Worm (Caenorhabditis elegans) whole organism, young adult: ENCODE results near the gene icl-1.
A peak's percentile ranks its signal among the peaks of the same experiment; 100 is the strongest.

Experiments used
- B0019.2 ChIP-seq: fragments of 200-800 bp; sonication (Bioruptor generic); conservative IDR thresholded peaks from 2 replicates; pipeline ENCODE4 v1.3.6; 2022; ENCODE audit warnings: missing genetic modification reagents, missing genetic modification characterization, missing compliant biosample characterization
- B0261.1 ChIP-seq: sonication (generic microtip); optimal IDR thresholded peaks from 2 replicates; lab custom pipeline; 2016; ENCODE audit warnings: mild to moderate bottlenecking, missing genetic modification characterization, moderate library complexity, missing compliant biosample characterization
- C06A6.2 ChIP-seq: fragments of 200-800 bp; sonication (Bioruptor generic); conservative IDR thresholded peaks from 2 replicates; pipeline ENCODE4 v1.3.6; 2022; ENCODE audit warnings: missing genetic modification characterization, missing compliant biosample characterization
- C17E4.6 ChIP-seq: fragments of 200-800 bp; sonication (Bioruptor generic); IDR thresholded peaks from 2 replicates; pipeline ENCODE4 v1.3.6; 2022; ENCODE audit warnings: missing genetic modification reagents, missing genetic modification characterization, missing compliant biosample characterization
- F10E7.11 ChIP-seq: sonication (generic microtip); optimal IDR thresholded peaks from 2 replicates; lab custom pipeline; 2017; ENCODE audit warnings: mild to moderate bottlenecking, missing genetic modification characterization, moderate library complexity, missing compliant biosample characterization
- F52B5.7 ChIP-seq: sonication (generic microtip); optimal IDR thresholded peaks from 2 replicates; lab custom pipeline; 2016; ENCODE audit warnings: mild to moderate bottlenecking, missing genetic modification characterization, missing compliant biosample characterization
- T26A5.8 ChIP-seq: sonication (generic microtip); optimal IDR thresholded peaks from 2 replicates; lab custom pipeline; 2016; ENCODE audit warnings: missing genetic modification characterization, missing compliant biosample characterization
- Y53F4B.3 ChIP-seq: fragments of 200-800 bp; sonication (Bioruptor generic); IDR thresholded peaks from 2 replicates; pipeline ENCODE4 v1.3.6; 2022; ENCODE audit warnings: missing genetic modification reagents, missing genetic modification characterization, missing compliant biosample characterization
- Y67H2A.10 ChIP-seq: fragments of 200-800 bp; sonication (Bioruptor generic); conservative IDR thresholded peaks from 2 replicates; pipeline ENCODE4 v1.3.6; 2022; ENCODE audit warnings: missing genetic modification reagents, missing genetic modification characterization, missing compliant biosample characterization
- Y79H2A.3 ChIP-seq: fragments of 200-800 bp; sonication (Bioruptor generic); conservative IDR thresholded peaks from 2 replicates; pipeline ENCODE4 v1.3.6; 2022; ENCODE audit warnings: missing genetic modification reagents, missing genetic modification characterization, missing compliant biosample characterization
- Y95B8A.8 ChIP-seq: fragments of 200-800 bp; sonication (Bioruptor generic); IDR thresholded peaks from 2 replicates; pipeline ENCODE4 v1.3.6; 2022; ENCODE audit warnings: missing genetic modification reagents, missing genetic modification characterization, missing compliant biosample characterization
- ZK185.1 ChIP-seq: sonication (generic microtip); optimal IDR thresholded peaks from 2 replicates; lab custom pipeline; 2016; ENCODE audit warnings: mild to moderate bottlenecking, missing genetic modification characterization, missing compliant biosample characterization; ENCODE audit not compliant: poor library complexity, severe bottlenecking
- akir-1 ChIP-seq: fragments of 200-800 bp; sonication (Bioruptor generic); optimal IDR thresholded peaks from 2 replicates; lab custom pipeline; 2018; ENCODE audit warnings: mild to moderate bottlenecking, missing genetic modification characterization, moderate library complexity, missing compliant biosample characterization
- aptf-2 ChIP-seq: fragments of 200-800 bp; sonication (Bioruptor generic); conservative IDR thresholded peaks from 2 replicates; pipeline ENCODE4 v1.3.6; 2022; ENCODE audit warnings: missing genetic modification reagents, missing genetic modification characterization, missing compliant biosample characterization
- bed-1 ChIP-seq: fragments of 200-800 bp; sonication (Bioruptor generic); IDR thresholded peaks from 2 replicates; pipeline ENCODE4 v1.3.6; 2022; ENCODE audit warnings: missing genetic modification reagents, missing genetic modification characterization, missing compliant biosample characterization
- bed-2 ChIP-seq: fragments of 200-800 bp; sonication (Bioruptor generic); IDR thresholded peaks from 2 replicates; pipeline ENCODE4 v1.3.6; 2022; ENCODE audit warnings: missing genetic modification reagents, missing genetic modification characterization, missing compliant biosample characterization
- ccch-3 ChIP-seq: fragments of 200-800 bp; sonication (Bioruptor generic); optimal IDR thresholded peaks from 2 replicates; lab custom pipeline; 2018; ENCODE audit warnings: mild to moderate bottlenecking, missing genetic modification characterization, missing compliant biosample characterization
- cebp-1 ChIP-seq, 2 experiments: fragments of 200-800 bp in 1 of 2; sonication (Bioruptor generic) in 1 of 2; sonication (generic microtip) in 1 of 2; IDR thresholded peaks in 1 of 2; optimal IDR thresholded peaks in 1 of 2; 2 replicates each; pipeline versions ENCODE4 v1.3.6 to Lab custom; 2017 to 2022; ENCODE audit warnings: missing compliant biosample characterization in 2 of 2, missing genetic modification characterization in 2 of 2, mild to moderate bottlenecking in 1 of 2, missing genetic modification reagents in 1 of 2, moderate library complexity in 1 of 2
- ceh-100 ChIP-seq: fragments of 200-800 bp; sonication (Bioruptor generic); IDR thresholded peaks from 2 replicates; pipeline ENCODE4 v1.3.6; 2022; ENCODE audit warnings: missing genetic modification reagents, missing genetic modification characterization, missing compliant biosample characterization
- ceh-40 ChIP-seq: fragments of 200-800 bp; sonication (Bioruptor generic); IDR thresholded peaks from 2 replicates; pipeline ENCODE4 v1.3.6; 2022; ENCODE audit warnings: missing genetic modification characterization, missing compliant biosample characterization
- chd-7 ChIP-seq: sonication (generic microtip); optimal IDR thresholded peaks from 2 replicates; lab custom pipeline; 2016; ENCODE audit warnings: mild to moderate bottlenecking, missing genetic modification characterization, moderate library complexity, missing compliant biosample characterization
- die-1 ChIP-seq: sonication (generic microtip); optimal IDR thresholded peaks from 2 replicates; lab custom pipeline; 2016; ENCODE audit warnings: missing genotype, mild to moderate bottlenecking, missing genetic modification characterization, missing compliant biosample characterization
- dpff-1 ChIP-seq: sonication (generic microtip); optimal IDR thresholded peaks from 2 replicates; lab custom pipeline; 2017; ENCODE audit warnings: mild to moderate bottlenecking, missing genetic modification characterization, missing compliant biosample characterization
- efl-1 ChIP-seq: fragments of 150-350 bp; optimal IDR thresholded peaks from 2 replicates; lab custom pipeline; 2014; ENCODE audit warnings: missing biosample characterization, missing genetic modification reagents, missing genetic modification characterization
- egrh-3 ChIP-seq: fragments of 200-800 bp; sonication (Bioruptor generic); IDR thresholded peaks from 2 replicates; pipeline ENCODE4 v1.3.6; 2022; ENCODE audit warnings: missing genetic modification reagents, missing genetic modification characterization, missing compliant biosample characterization
- fkh-3 ChIP-seq: sonication (generic microtip); optimal IDR thresholded peaks from 2 replicates; lab custom pipeline; 2016; ENCODE audit warnings: mild to moderate bottlenecking, missing genetic modification characterization, missing compliant biosample characterization
- him-1 ChIP-seq: sonication (generic microtip); optimal IDR thresholded peaks from 2 replicates; lab custom pipeline; 2016; ENCODE audit warnings: missing genotype, missing genetic modification reagents, missing genetic modification characterization, missing compliant biosample characterization
- hlh-26 ChIP-seq: fragments of 200-800 bp; sonication (Bioruptor generic); conservative IDR thresholded peaks from 2 replicates; pipeline ENCODE4 v1.3.6; 2022; ENCODE audit warnings: missing genetic modification reagents, missing genetic modification characterization, missing compliant biosample characterization
- hmg-20 ChIP-seq: fragments of 200-800 bp; sonication (Bioruptor generic); IDR thresholded peaks from 2 replicates; pipeline ENCODE4 v1.3.6; 2022; ENCODE audit warnings: missing genetic modification reagents, missing genetic modification characterization, missing compliant biosample characterization
- lsy-27 ChIP-seq: sonication (generic microtip); optimal IDR thresholded peaks from 2 replicates; lab custom pipeline; 2017; ENCODE audit warnings: missing genetic modification characterization, mild to moderate bottlenecking, missing compliant biosample characterization, antibody characterized with exemption, missing genotype, borderline replicate concordance; ENCODE audit not compliant: insufficient read depth
- madf-3 ChIP-seq: fragments of 200-800 bp; sonication (Bioruptor generic); IDR thresholded peaks from 2 replicates; pipeline ENCODE4 v1.3.6; 2022; ENCODE audit warnings: missing genetic modification reagents, missing genetic modification characterization, missing compliant biosample characterization
- madf-8 ChIP-seq: fragments of 200-800 bp; sonication (Bioruptor generic); conservative IDR thresholded peaks from 2 replicates; pipeline ENCODE4 v1.3.6; 2022; ENCODE audit warnings: missing genetic modification reagents, missing genetic modification characterization, missing compliant biosample characterization
- nfyb-1 ChIP-seq: fragments of 200-800 bp; sonication (Bioruptor generic); IDR thresholded peaks from 2 replicates; pipeline ENCODE4 v1.3.6; 2022; ENCODE audit warnings: missing genetic modification reagents, missing genetic modification characterization, missing compliant biosample characterization
- nhr-120 ChIP-seq: fragments of 200-800 bp; sonication (Bioruptor generic); IDR thresholded peaks from 2 replicates; pipeline ENCODE4 v1.3.6; 2022; ENCODE audit warnings: missing genetic modification characterization, missing compliant biosample characterization
- pbrm-1 ChIP-seq: fragments of 200-800 bp; sonication (Bioruptor generic); IDR thresholded peaks from 2 replicates; pipeline ENCODE4 v1.3.6; 2022; ENCODE audit warnings: missing genetic modification reagents, missing genetic modification characterization, missing compliant biosample characterization
- rcor-1 ChIP-seq: fragments of 200-800 bp; sonication (Bioruptor generic); IDR thresholded peaks from 2 replicates; pipeline ENCODE4 v1.3.6; 2022; ENCODE audit warnings: missing genetic modification reagents, missing genetic modification characterization, missing compliant biosample characterization
- rec-8 ChIP-seq, 2 experiments: sonication (generic microtip); optimal IDR thresholded peaks; 2 replicates each; lab custom pipeline; 2016; ENCODE audit warnings: mild to moderate bottlenecking in 2 of 2, missing genetic modification characterization in 2 of 2, missing genetic modification reagents in 2 of 2, missing genotype in 2 of 2, missing biosample characterization in 1 of 2, missing compliant biosample characterization in 1 of 2, moderate library complexity in 1 of 2
- sea-2 ChIP-seq: fragments of 200-800 bp; sonication (Bioruptor generic); IDR thresholded peaks from 2 replicates; pipeline ENCODE4 v1.3.6; 2022; ENCODE audit warnings: missing genetic modification characterization, missing compliant biosample characterization
- snpc-1.1 ChIP-seq: sonication (generic microtip); optimal IDR thresholded peaks from 2 replicates; lab custom pipeline; 2017; ENCODE audit warnings: missing genetic modification characterization, mild to moderate bottlenecking, missing compliant biosample characterization, antibody characterized with exemption, moderate library complexity, missing genotype, missing genetic modification reagents; ENCODE audit not compliant: insufficient read depth
- snpc-1.3 ChIP-seq: sonication (generic microtip); optimal IDR thresholded peaks from 2 replicates; lab custom pipeline; 2017; ENCODE audit warnings: missing genetic modification characterization, mild to moderate bottlenecking, missing compliant biosample characterization, antibody characterized with exemption, moderate library complexity, missing genotype, missing genetic modification reagents; ENCODE audit not compliant: insufficient read depth
- tbp1 ChIP-seq: fragments of 200-800 bp; sonication (Bioruptor generic); optimal IDR thresholded peaks from 2 replicates; lab custom pipeline; 2018; ENCODE audit warnings: mild to moderate bottlenecking, missing genetic modification characterization, missing compliant biosample characterization
- tbx-9 ChIP-seq: sonication (generic microtip); optimal IDR thresholded peaks from 2 replicates; lab custom pipeline; 2016; ENCODE audit warnings: borderline replicate concordance, missing genetic modification characterization, inconsistent platforms, missing compliant biosample characterization
- tlf-1 ChIP-seq: fragments of 200-800 bp; sonication (Bioruptor generic); optimal IDR thresholded peaks from 2 replicates; lab custom pipeline; 2018; ENCODE audit warnings: mild to moderate bottlenecking, missing genetic modification characterization, missing compliant biosample characterization
- unc-62 ChIP-seq: fragments of 150-350 bp; optimal IDR thresholded peaks from 2 replicates; lab custom pipeline; 2014; ENCODE audit warnings: missing biosample characterization, missing genetic modification reagents, missing genetic modification characterization
- ztf-18 ChIP-seq: sonication (generic microtip); optimal IDR thresholded peaks from 2 replicates; lab custom pipeline; 2016; ENCODE audit warnings: missing genotype, mild to moderate bottlenecking, missing genetic modification characterization, missing compliant biosample characterization
- ztf-28 ChIP-seq: fragments of 200-800 bp; sonication (Bioruptor generic); IDR thresholded peaks from 2 replicates; pipeline ENCODE4 v1.3.6; 2022; ENCODE audit warnings: missing genetic modification reagents, missing genetic modification characterization, missing compliant biosample characterization
- ztf-6 ChIP-seq: fragments of 200-800 bp; sonication (Bioruptor generic); IDR thresholded peaks from 2 replicates; pipeline ENCODE4 v1.3.6; 2022; ENCODE audit warnings: missing genetic modification reagents, missing genetic modification characterization, missing compliant biosample characterization

icl-1 gene

ce11 chrV:773256-773655, 45.5 kb upstream of the icl-1 start, which contains the start of gene sti-1 (continued):
- TF ChIP-seq rcor-1 (GFP tag; lab: Robert Waterston, UW) (peak; percentile 64; the same call in 1 of the 2 replicates), bed-2 (no peak), tlf-1 (GFP tag; lab: Kevin White, UChicago) (peak; percentile 56), dpff-1 (tag; lab: Kevin White, UChicago) (no peak), madf-3 (peak; percentile 70; the same call in 1 of the 2 replicates), ztf-28 (no peak), efl-1 (GFP tag; lab: Kevin White, UChicago) (peak; percentile 92), Y53F4B.3 (GFP tag; lab: Robert Waterston, UW) (no peak), F10E7.11 (tag; lab: Kevin White, UChicago) (no peak), ztf-18 (no peak), akir-1 (GFP tag; lab: Kevin White, UChicago) (no peak), egrh-3 (GFP tag; lab: Robert Waterston, UW) (no peak), hmg-20 (GFP tag; lab: Robert Waterston, UW) (0 out of 2 replicates have a peak, but pooled peaks have one; percentile 7), fkh-3 (tag; lab: Kevin White, UChicago) (no peak), Y79H2A.3 (GFP tag; lab: Robert Waterston, UW) (no peak), chd-7 (tag; lab: Kevin White, UChicago) (no peak), ztf-6 (GFP tag; lab: Robert Waterston, UW) (no peak), die-1 (no peak), unc-62 (GFP tag; lab: Kevin White, UChicago) (no peak), pbrm-1 (GFP tag; lab: Robert Waterston, UW) (peak; percentile 84), nhr-120 (GFP tag; lab: Robert Waterston, UW) (no peak), lsy-27 (tag; lab: Kevin White, UChicago) (no peak), snpc-1.3 (tag; lab: Kevin White, UChicago) (peak; percentile 36), T26A5.8 (no peak), him-1 (tag; lab: Kevin White, UChicago) (peak; percentile 24), B0019.2 (GFP tag; lab: Robert Waterston, UW) (no peak), ccch-3 (GFP tag; lab: Kevin White, UChicago) (no peak), F52B5.7 (tag; lab: Kevin White, UChicago) (no peak), madf-8 (GFP tag; lab: Robert Waterston, UW) (peak; percentile 34), C06A6.2 (GFP tag; lab: Robert Waterston, UW) (no peak), B0261.1 (tag; lab: Kevin White, UChicago) (no peak), nfyb-1 (GFP tag; lab: Robert Waterston, UW) (peak; percentile 44; the same call in 1 of the 2 replicates), bed-1 (no peak), rec-8 (tag; optimal IDR thresholded peaks at IDR 0.05; lab: Kevin White, UChicago) (no peak), tbp1 (GFP tag; lab: Kevin White, UChicago) (peak; percentile 55), ceh-40 (no peak), snpc-1.1 (tag; lab: Kevin White, UChicago) (peak; percentile 32), sea-2 (no peak), aptf-2 (no peak), cebp-1 (GFP tag; IDR thresholded peaks at IDR 0.05; lab: Robert Waterston, UW) (no peak), cebp-1 (tag; optimal IDR thresholded peaks at IDR 0.05; lab: Kevin White, UChicago) (peak; percentile 59), ceh-100 (GFP tag; lab: Robert Waterston, UW) (no peak), ZK185.1 (tag; lab: Kevin White, UChicago) (peak; percentile 7), tbx-9 (tag; lab: Kevin White, UChicago) (no peak), C17E4.6 (no peak), Y95B8A.8 (GFP tag; lab: Robert Waterston, UW) (no peak), hlh-26 (GFP tag; lab: Robert Waterston, UW) (no peak), Y67H2A.10 (GFP tag; lab: Robert Waterston, UW) (no peak)
